Worm (Caenorhabditis elegans) whole organism, young adult: ENCODE results near the gene klp-17.

Experiments used
- B0261.1 ChIP-seq: sonication (generic microtip); optimal IDR thresholded peaks from 2 replicates; lab custom pipeline; 2016; ENCODE audit warnings: mild to moderate bottlenecking, missing genetic modification characterization, moderate library complexity, missing compliant biosample characterization
- B0336.3 ChIP-seq: fragments of 200-800 bp; sonication (Bioruptor generic); IDR thresholded peaks from 2 replicates; pipeline ENCODE4 v1.3.6; 2022; ENCODE audit warnings: missing genetic modification characterization, missing compliant biosample characterization
- D2030.7 ChIP-seq: fragments of 200-800 bp; sonication (Bioruptor generic); IDR thresholded peaks from 2 replicates; pipeline ENCODE4 v1.3.6; 2022; ENCODE audit warnings: missing genetic modification reagents, missing genetic modification characterization, missing compliant biosample characterization
- F10E7.11 ChIP-seq: sonication (generic microtip); optimal IDR thresholded peaks from 2 replicates; lab custom pipeline; 2017; ENCODE audit warnings: mild to moderate bottlenecking, missing genetic modification characterization, moderate library complexity, missing compliant biosample characterization
- F49E8.2 ChIP-seq: sonication (generic microtip); optimal IDR thresholded peaks from 3 replicates; lab custom pipeline; 2017; ENCODE audit warnings: missing genetic modification characterization, mild to moderate bottlenecking, missing compliant biosample characterization, antibody characterized with exemption, moderate library complexity; ENCODE audit not compliant: insufficient read depth
- F52B5.7 ChIP-seq: sonication (generic microtip); optimal IDR thresholded peaks from 2 replicates; lab custom pipeline; 2016; ENCODE audit warnings: mild to moderate bottlenecking, missing genetic modification characterization, missing compliant biosample characterization
- F55B11.4 ChIP-seq: sonication (generic microtip); optimal IDR thresholded peaks from 2 replicates; lab custom pipeline; 2016; ENCODE audit warnings: missing compliant biosample characterization, missing genetic modification characterization, borderline replicate concordance; ENCODE audit not compliant: insufficient read depth
- F57A8.1 ChIP-seq: fragments of 200-800 bp; sonication (Bioruptor generic); optimal IDR thresholded peaks from 2 replicates; lab custom pipeline; 2018; ENCODE audit warnings: mild to moderate bottlenecking, missing genetic modification characterization, moderate library complexity, missing compliant biosample characterization
- Y56A3A.18 ChIP-seq: fragments of 200-800 bp; sonication (Bioruptor generic); IDR thresholded peaks from 2 replicates; pipeline ENCODE4 v1.3.6; 2022; ENCODE audit warnings: missing genetic modification reagents, missing genetic modification characterization, missing compliant biosample characterization
- aptf-2 ChIP-seq: fragments of 200-800 bp; sonication (Bioruptor generic); conservative IDR thresholded peaks from 2 replicates; pipeline ENCODE4 v1.3.6; 2022; ENCODE audit warnings: missing genetic modification reagents, missing genetic modification characterization, missing compliant biosample characterization
- ceh-40 ChIP-seq: fragments of 200-800 bp; sonication (Bioruptor generic); IDR thresholded peaks from 2 replicates; pipeline ENCODE4 v1.3.6; 2022; ENCODE audit warnings: missing genetic modification characterization, missing compliant biosample characterization
- ceh-58 ChIP-seq: fragments of 200-800 bp; sonication (Bioruptor generic); IDR thresholded peaks from 2 replicates; pipeline ENCODE4 v1.3.6; 2022; ENCODE audit warnings: missing genetic modification characterization, missing compliant biosample characterization
- chd-7 ChIP-seq: sonication (generic microtip); optimal IDR thresholded peaks from 2 replicates; lab custom pipeline; 2016; ENCODE audit warnings: mild to moderate bottlenecking, missing genetic modification characterization, moderate library complexity, missing compliant biosample characterization
- efl-1 ChIP-seq: fragments of 150-350 bp; optimal IDR thresholded peaks from 2 replicates; lab custom pipeline; 2014; ENCODE audit warnings: missing biosample characterization, missing genetic modification reagents, missing genetic modification characterization
- egl-44 ChIP-seq: fragments of 200-800 bp; sonication (Bioruptor generic); IDR thresholded peaks from 2 replicates; pipeline ENCODE4 v1.3.6; 2022; ENCODE audit warnings: missing genetic modification reagents, missing genetic modification characterization, missing compliant biosample characterization
- egrh-3 ChIP-seq: fragments of 200-800 bp; sonication (Bioruptor generic); IDR thresholded peaks from 2 replicates; pipeline ENCODE4 v1.3.6; 2022; ENCODE audit warnings: missing genetic modification reagents, missing genetic modification characterization, missing compliant biosample characterization
- gei-17 ChIP-seq: fragments of 200-800 bp; sonication (Bioruptor generic); optimal IDR thresholded peaks from 2 replicates; lab custom pipeline; 2018; ENCODE audit warnings: mild to moderate bottlenecking, missing genetic modification characterization, missing compliant biosample characterization
- hmg-1.2 ChIP-seq: fragments of 200-800 bp; sonication (Bioruptor generic); IDR thresholded peaks from 2 replicates; pipeline ENCODE4 v1.3.6; 2022; ENCODE audit warnings: missing genetic modification reagents, missing genetic modification characterization, missing compliant biosample characterization
- hrde-1 ChIP-seq: sonication (generic microtip); optimal IDR thresholded peaks from 2 replicates; lab custom pipeline; 2016; ENCODE audit warnings: missing genetic modification characterization, mild to moderate bottlenecking, missing compliant biosample characterization, moderate library complexity, missing genotype, missing genetic modification reagents, borderline replicate concordance
- lin-26 ChIP-seq: fragments of 200-800 bp; sonication (Bioruptor generic); IDR thresholded peaks from 2 replicates; pipeline ENCODE4 v1.3.6; 2022; ENCODE audit warnings: missing genetic modification reagents, missing genetic modification characterization, missing compliant biosample characterization
- lin-40 ChIP-seq: sonication (generic microtip); optimal IDR thresholded peaks from 2 replicates; lab custom pipeline; 2016; ENCODE audit warnings: missing genetic modification characterization, mild to moderate bottlenecking, missing compliant biosample characterization, missing genotype, missing genetic modification reagents
- lin-54 ChIP-seq: fragments of 200-800 bp; sonication (Bioruptor generic); optimal IDR thresholded peaks from 2 replicates; lab custom pipeline; 2018; ENCODE audit warnings: mild to moderate bottlenecking, missing genetic modification characterization, missing compliant biosample characterization
- mcd-1 ChIP-seq: fragments of 200-800 bp; sonication (Bioruptor generic); IDR thresholded peaks from 2 replicates; pipeline ENCODE4 v1.3.6; 2022; ENCODE audit warnings: missing genetic modification reagents, missing genetic modification characterization, missing compliant biosample characterization
- mel-28 ChIP-seq: sonication (generic microtip); optimal IDR thresholded peaks from 2 replicates; lab custom pipeline; 2016; ENCODE audit warnings: borderline replicate concordance, mild to moderate bottlenecking, missing genetic modification characterization, missing compliant biosample characterization
- nfya-1 ChIP-seq: sonication (generic microtip); optimal IDR thresholded peaks from 2 replicates; lab custom pipeline; 2017; ENCODE audit warnings: antibody characterized with exemption, missing compliant biosample characterization, missing genetic modification characterization, borderline replicate concordance; ENCODE audit not compliant: insufficient read depth
- nfya-2 ChIP-seq: fragments of 200-800 bp; sonication (Bioruptor generic); IDR thresholded peaks from 2 replicates; pipeline ENCODE4 v1.3.6; 2022; ENCODE audit warnings: missing genetic modification reagents, missing genetic modification characterization, missing compliant biosample characterization
- rpc-1 ChIP-seq, 2 experiments: fragments of 150-350 bp in 1 of 2; sonication (generic microtip) in 1 of 2; optimal IDR thresholded peaks; 2 replicates each; lab custom pipeline; 2014 to 2018; ENCODE audit warnings: missing biosample characterization in 1 of 2, missing genetic modification characterization in 1 of 2, missing genetic modification reagents in 1 of 2, missing genotype in 1 of 2
- sdz-38 ChIP-seq: sonication (generic microtip); optimal IDR thresholded peaks from 2 replicates; lab custom pipeline; 2016; ENCODE audit warnings: missing genotype, missing genetic modification characterization, missing compliant biosample characterization
- snpc-1.3 ChIP-seq: sonication (generic microtip); optimal IDR thresholded peaks from 2 replicates; lab custom pipeline; 2017; ENCODE audit warnings: missing genetic modification characterization, mild to moderate bottlenecking, missing compliant biosample characterization, antibody characterized with exemption, moderate library complexity, missing genotype, missing genetic modification reagents; ENCODE audit not compliant: insufficient read depth
- somi-1 ChIP-seq: fragments of 200-800 bp; sonication (Bioruptor generic); optimal IDR thresholded peaks from 2 replicates; lab custom pipeline; 2018; ENCODE audit warnings: mild to moderate bottlenecking, missing genetic modification characterization, missing compliant biosample characterization
- xnd-1 ChIP-seq: sonication (generic microtip); optimal IDR thresholded peaks from 2 replicates; lab custom pipeline; 2016; ENCODE audit warnings: missing genotype, missing genetic modification reagents, missing genetic modification characterization, missing compliant biosample characterization
- ztf-3 ChIP-seq: fragments of 200-800 bp; sonication (Bioruptor generic); optimal IDR thresholded peaks from 2 replicates; lab custom pipeline; 2018; ENCODE audit warnings: mild to moderate bottlenecking, missing genetic modification characterization, missing compliant biosample characterization

Gene klp-17

DNA sequence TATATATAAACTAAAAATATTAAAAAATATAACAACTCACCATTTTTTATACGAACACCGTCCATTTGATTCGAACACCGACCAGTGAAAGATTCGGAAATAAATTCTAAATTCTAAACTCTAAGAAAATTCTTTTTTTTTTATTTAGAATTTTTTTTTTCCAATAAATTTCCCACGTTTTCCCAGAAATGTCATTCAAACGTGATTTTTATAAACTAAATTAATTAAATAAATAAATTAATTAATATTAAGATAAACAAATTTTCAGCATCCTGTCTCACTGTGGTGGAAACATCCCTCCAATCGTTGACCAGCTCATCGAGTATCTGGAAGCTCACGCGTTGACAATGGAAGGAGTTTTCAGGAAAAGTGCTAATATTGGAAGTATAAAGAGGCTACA is at the start of gene klp-17:
klp-17 (minus strand) TSS at position 101 of the 400 bp plus-strand sequence.
- no peak for TF ChIP-seq lin-40 (tag; lab: Kevin White, UChicago)

DNA sequence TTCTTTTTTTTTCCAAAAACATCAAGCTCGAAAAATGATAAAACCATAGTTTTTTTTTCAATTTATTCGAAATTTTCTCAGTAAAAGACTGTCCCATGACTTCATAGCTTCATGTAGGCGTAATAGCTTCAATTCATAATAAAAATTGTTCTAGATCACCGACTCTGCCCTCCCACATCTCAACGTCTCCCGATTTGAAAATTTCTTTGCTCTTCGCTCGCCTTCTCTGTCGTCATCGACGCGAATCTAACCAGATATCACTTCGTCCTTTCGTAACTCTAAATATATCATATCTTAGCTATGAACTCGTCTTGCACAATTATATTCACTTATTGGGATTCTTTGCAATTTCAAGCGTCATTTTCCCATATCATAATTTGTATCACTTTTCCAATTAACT is 47.3 kb upstream of the klp-17 start, which contains the start of gene srh-44:
srh-44 (plus strand) TSS at position 301 of the 400 bp plus-strand sequence.
- no peak for TF ChIP-seq B0336.3 (GFP tag; lab: Robert Waterston, UW)
- TF ChIP-seq nfya-2 (GFP tag; lab: Robert Waterston, UW): no peak
- no peak for TF ChIP-seq efl-1 (GFP tag; lab: Kevin White, UChicago)
- no peak for TF ChIP-seq Y56A3A.18 (GFP tag; lab: Robert Waterston, UW)
- no peak for TF ChIP-seq egrh-3 (GFP tag; lab: Robert Waterston, UW)
- no peak for TF ChIP-seq ztf-3
- no peak for TF ChIP-seq mel-28
- TF ChIP-seq lin-54 (GFP tag; lab: Kevin White, UChicago): no peak
- TF ChIP-seq ceh-58 (GFP tag; lab: Robert Waterston, UW): no peak
- no peak for TF ChIP-seq hmg-1.2 (GFP tag; lab: Robert Waterston, UW)

DNA sequence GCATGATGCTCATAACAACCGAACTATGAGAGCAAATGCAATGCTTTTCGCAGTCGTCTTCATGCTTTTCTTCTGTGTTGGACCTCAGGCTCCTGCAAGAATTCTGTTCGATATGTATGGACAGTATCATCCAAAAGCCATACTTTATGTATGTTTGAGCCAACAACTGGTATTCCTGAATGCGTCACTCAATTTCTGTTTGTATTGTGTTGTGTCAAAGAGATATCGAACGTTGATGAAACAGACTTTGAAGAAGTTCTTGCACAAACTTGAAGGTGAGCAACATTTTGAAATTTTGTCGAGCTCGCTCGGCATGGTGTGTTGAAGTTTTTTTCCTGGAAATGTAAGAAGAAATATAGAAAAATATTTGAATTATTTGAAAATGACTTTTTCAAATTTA is 45.5 kb upstream of the klp-17 start:
- TF ChIP-seq egl-44 (GFP tag; lab: Robert Waterston, UW) (no peak), F52B5.7 (tag; lab: Kevin White, UChicago) (no peak), sdz-38 (tag; lab: Kevin White, UChicago) (no peak), aptf-2 (GFP tag; lab: Robert Waterston, UW) (no peak), nfya-1 (tag; lab: Kevin White, UChicago) (no peak), gei-17 (no peak), F55B11.4 (no peak), chd-7 (tag; lab: Kevin White, UChicago) (no peak), somi-1 (no peak), hrde-1 (tag; lab: Kevin White, UChicago) (no peak), rpc-1 (optimal IDR thresholded peaks at IDR 0.05; lab: Kevin White, UChicago) (no peak), rpc-1 (tag; optimal IDR thresholded peaks at IDR 0.05; lab: Kevin White, UChicago) (no peak), mel-28 (no peak), F57A8.1 (GFP tag; lab: Kevin White, UChicago) (no peak), lin-26 (GFP tag; lab: Robert Waterston, UW) (no peak), snpc-1.3 (tag; lab: Kevin White, UChicago) (no peak)
- TF ChIP-seq, all 124 proteins: peak for 0

DNA sequence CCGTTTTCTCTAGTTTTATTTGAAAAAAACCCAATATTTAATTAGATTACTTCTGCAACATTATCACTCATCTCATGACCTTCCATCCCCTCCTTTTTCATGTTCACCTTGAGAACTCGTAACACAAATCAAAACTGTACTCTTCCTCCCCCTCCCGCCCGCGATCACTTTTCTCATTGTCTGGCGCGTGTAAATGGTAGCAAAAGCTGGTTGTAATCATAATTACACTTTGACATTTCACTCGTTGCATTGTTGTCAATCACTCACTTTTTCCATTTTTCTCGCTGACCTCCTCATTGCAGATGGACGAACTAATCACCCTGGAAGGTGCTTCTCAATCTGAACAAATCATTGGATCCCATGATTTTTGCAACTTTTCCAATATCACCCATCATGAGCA is 42.9 kb upstream of the klp-17 start, which contains the start of gene npr-41:
npr-41 (plus strand) TSS at position 301 of the 400 bp plus-strand sequence.
- no peak for TF ChIP-seq D2030.7 (GFP tag; lab: Robert Waterston, UW)
- TF ChIP-seq xnd-1 (tag; lab: Kevin White, UChicago): no peak
- TF ChIP-seq B0261.1 (tag; lab: Kevin White, UChicago): no peak
- no peak for TF ChIP-seq ceh-40 (GFP tag; lab: Robert Waterston, UW)
- no peak for TF ChIP-seq F49E8.2 (tag; lab: Kevin White, UChicago)
- no peak for TF ChIP-seq mcd-1 (GFP tag; lab: Robert Waterston, UW)
- TF ChIP-seq F10E7.11 (tag; lab: Kevin White, UChicago): no peak
